Worm (Caenorhabditis elegans) whole organism, L4/young adult: ENCODE measurements around the gene alh-9.

Experiments used
- W03F9.2 ChIP-seq: fragments of 150-350 bp; optimal IDR thresholded peaks from 2 replicates; lab custom pipeline; 2014; ENCODE audit warnings: missing biosample characterization, missing genetic modification characterization
- dao-5 ChIP-seq: sonication (generic microtip); optimal IDR thresholded peaks from 2 replicates; lab custom pipeline; 2016; ENCODE audit warnings: missing genotype, missing genetic modification characterization, moderate library complexity, missing compliant biosample characterization
- him-1 ChIP-seq: sonication (generic microtip); optimal IDR thresholded peaks from 2 replicates; lab custom pipeline; 2016; ENCODE audit warnings: missing genotype, missing genetic modification reagents, missing genetic modification characterization, missing compliant biosample characterization

The alh-9 gene

ce11 chrIII:5833376-5833775 lies 22.4 kb upstream of the alh-9 start, which contains the start of the genes R12B2.13 and mdt-15:
TSS of gene R12B2.13 (minus strand) at chrIII:5833476.
TSS of gene mdt-15 (minus strand) at chrIII:5833751.
- no peak for TF ChIP-seq him-1 (tag; lab: Kevin White, UChicago)
- TF ChIP-seq dao-5 (tag; lab: Kevin White, UChicago): no peak
- no peak for TF ChIP-seq W03F9.2

ce11 chrIII:5834053-5834452 lies 21.8 kb upstream of the alh-9 start, which contains the start of gene R12B2.6:
TSS of gene R12B2.6 (minus strand) at chrIII:5834153.
- TF ChIP-seq him-1 (tag; lab: Kevin White, UChicago) (no peak), W03F9.2 (no peak), dao-5 (tag; lab: Kevin White, UChicago) (no peak)

DNA sequence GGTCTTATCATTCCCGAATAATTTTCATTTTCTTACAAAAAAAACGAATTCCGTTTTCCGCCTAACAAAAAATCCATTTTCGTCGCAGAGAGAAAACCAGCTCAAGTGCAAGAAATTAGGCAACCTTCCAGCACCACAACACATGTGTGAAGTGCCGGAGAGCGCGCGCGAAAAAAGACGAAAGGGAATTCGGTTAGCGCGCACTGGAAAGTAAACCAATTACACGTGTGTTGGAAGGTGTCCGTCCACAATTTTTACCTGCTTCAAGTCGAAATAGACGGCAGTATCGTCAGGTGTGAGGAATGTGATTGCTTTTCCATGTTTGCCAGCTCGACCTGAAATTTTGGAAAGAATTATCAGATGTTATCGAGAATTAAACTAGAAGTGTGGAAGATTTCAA lies 21.2 kb upstream of the alh-9 start:
- TF ChIP-seq him-1 (tag; lab: Kevin White, UChicago) (no peak), W03F9.2 (no peak), dao-5 (tag; lab: Kevin White, UChicago) (no peak)

ce11 chrIII:5835163-5835871 lies 20.5 kb upstream of the alh-9 start:
- TF ChIP-seq dao-5 (tag; lab: Kevin White, UChicago) (no peak), W03F9.2 (no peak), him-1 (tag; lab: Kevin White, UChicago) (no peak)

ce11 chrIII:5836261-5836660 lies 19.6 kb upstream of the alh-9 start:
- TF ChIP-seq him-1 (tag; lab: Kevin White, UChicago): no peak
- TF ChIP-seq dao-5 (tag; lab: Kevin White, UChicago): no peak
- TF ChIP-seq W03F9.2: no peak

DNA sequence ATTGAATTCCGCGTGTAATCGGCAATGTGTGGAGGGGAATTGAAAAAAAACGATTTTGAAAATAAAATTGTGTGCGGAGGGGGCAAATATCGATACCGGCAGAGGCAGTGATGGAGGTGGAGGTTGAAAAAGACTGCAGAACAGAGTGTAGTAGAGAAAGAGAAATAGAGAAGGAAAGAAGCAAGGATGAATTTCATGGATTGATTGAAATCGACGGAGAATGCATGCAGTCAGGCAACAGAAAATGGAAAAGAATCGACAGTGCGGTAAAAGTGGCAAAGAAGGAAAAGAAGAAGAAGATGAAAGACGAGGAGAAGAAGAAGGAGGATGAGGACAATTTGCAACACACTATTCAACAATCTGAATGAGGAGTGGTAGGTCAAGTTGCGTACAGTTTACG lies 19.0 kb upstream of the alh-9 start, which contains the start of gene W04D12.1:
TSS of gene W04D12.1 (plus strand) at position 111 of the 400 bp plus-strand sequence.
- TF ChIP-seq W03F9.2: no peak
- TF ChIP-seq him-1 (tag; lab: Kevin White, UChicago): no peak
- no peak for TF ChIP-seq dao-5 (tag; lab: Kevin White, UChicago)

ce11 chrIII:5838159-5839046 lies 17.4 kb upstream of the alh-9 start:
- no peak for TF ChIP-seq him-1 (tag; lab: Kevin White, UChicago)
- no peak for TF ChIP-seq W03F9.2
- no peak for TF ChIP-seq dao-5 (tag; lab: Kevin White, UChicago)

- TF ChIP-seq W03F9.2 (no peak), dao-5 (tag; lab: Kevin White, UChicago) (no peak), him-1 (tag; lab: Kevin White, UChicago) (no peak)
Observed at ce11 chrIII:5839147-5839546, 16.7 kb upstream of the alh-9 start.

DNA sequence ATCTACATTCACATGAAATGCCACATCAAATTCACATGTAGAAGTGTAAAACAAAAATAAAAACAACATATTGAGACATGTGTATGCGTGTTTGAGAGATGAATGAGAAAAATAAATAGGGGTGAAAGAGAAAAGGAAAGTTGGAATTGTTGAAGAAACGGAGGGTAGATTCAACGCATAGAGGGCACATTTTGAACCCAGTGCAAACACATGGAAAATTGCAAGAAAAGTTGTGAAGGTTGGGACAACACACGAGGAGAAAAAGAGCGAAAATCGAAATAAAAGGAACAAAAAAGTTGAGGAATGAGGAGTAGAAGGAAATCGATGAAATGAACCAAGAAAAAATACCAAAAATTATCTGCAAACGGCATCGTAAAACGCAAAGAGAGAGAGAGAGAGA lies 16.2 kb upstream of the alh-9 start:
- no peak for TF ChIP-seq him-1 (tag; lab: Kevin White, UChicago)
- no peak for TF ChIP-seq W03F9.2
- TF ChIP-seq dao-5 (tag; lab: Kevin White, UChicago): no peak

DNA sequence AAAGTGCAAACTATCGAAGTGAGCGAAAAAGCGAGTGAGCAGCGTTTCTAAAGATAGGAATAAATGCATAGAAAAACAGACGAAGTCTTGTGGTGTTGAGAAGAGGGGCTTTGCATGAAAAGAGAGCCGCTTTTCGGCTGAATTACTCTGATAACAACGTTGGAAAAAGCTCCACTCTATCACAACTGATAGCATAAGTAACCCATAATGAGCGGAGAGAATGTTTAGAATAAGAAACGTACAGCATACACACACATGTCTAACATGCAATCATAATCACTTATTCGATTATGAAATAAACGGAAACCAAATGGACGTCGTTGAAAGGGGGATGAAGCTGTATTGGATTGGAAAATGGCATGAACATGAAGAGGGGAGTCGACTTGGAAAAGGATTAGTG lies 15.5 kb upstream of the alh-9 start:
- TF ChIP-seq dao-5 (tag; lab: Kevin White, UChicago): no peak
- TF ChIP-seq W03F9.2: no peak
- no peak for TF ChIP-seq him-1 (tag; lab: Kevin White, UChicago)

DNA sequence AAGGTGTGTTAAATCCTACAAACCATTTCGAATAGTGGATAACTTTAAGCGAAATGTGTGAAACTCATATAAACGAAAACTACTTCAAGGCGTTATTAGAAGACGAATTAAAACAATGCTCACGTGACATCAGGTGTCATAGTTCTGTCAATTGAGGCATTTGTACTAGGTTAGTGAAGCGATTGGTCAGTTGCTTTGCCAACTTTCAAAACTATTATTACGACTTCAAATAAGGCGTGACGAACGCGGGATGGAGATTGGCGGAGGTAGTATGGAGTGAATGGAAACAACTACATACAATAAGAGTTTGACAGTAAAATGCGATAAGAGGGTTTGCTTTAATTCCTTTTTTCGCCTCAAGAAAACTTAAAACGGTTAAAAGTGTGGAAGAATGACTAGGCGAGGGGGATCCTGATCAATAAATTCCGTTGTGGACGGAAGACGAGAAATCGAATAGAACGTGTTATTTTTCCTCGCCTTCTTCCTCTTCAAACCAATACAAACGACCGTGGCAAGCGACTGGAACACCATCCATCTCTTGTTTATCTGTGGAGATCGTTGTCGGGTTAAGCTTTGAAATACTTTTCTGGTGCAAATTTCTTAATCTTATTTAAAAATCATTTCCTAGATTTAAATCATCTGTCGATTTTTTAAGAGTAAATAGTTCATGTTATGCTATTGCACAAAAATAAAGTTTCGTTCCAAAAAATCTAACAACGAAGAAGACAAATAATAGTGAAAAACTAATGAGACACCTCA lies 14.8 kb upstream of the alh-9 start:
- no peak for TF ChIP-seq dao-5 (tag; lab: Kevin White, UChicago)
- no peak for TF ChIP-seq him-1 (tag; lab: Kevin White, UChicago)
- no peak for TF ChIP-seq W03F9.2

- TF ChIP-seq W03F9.2 (no peak), dao-5 (tag; lab: Kevin White, UChicago) (no peak), him-1 (tag; lab: Kevin White, UChicago) (no peak)
Observed at ce11 chrIII:5841676-5842075, 14.1 kb upstream of the alh-9 start.

DNA sequence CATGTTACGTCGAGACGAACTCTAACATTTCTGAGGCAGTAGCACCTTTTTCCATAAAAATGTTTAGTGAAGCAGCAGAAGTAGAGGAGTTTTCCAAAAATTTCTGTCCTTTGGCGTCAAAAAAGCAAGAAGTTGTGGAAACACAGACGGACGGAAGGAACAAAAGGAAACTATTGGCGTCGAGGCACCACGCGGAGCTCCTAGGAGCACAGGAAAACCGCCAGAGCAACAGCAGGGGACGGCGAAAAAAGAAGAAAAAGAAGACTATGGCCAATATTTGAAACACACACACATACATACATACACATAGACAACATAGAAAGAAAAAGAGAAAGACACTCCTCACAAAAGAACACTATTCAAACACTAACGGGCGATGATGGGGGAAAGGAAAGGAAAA lies 12.9 kb upstream of the alh-9 start:
- no peak for TF ChIP-seq him-1 (tag; lab: Kevin White, UChicago)
- no peak for TF ChIP-seq W03F9.2
- TF ChIP-seq dao-5 (tag; lab: Kevin White, UChicago): no peak
